Fruit fly (Drosophila melanogaster): ENCODE data around the gene CG7381.
A peak's percentile ranks its signal among the peaks of the same experiment; 100 is the strongest.

Gene CG7381

dm6 chr3R:12977371-12978050 is at the start of gene CG7381, which contains the start of gene CG7091:
TSS of gene CG7381 (minus strand) at chr3R:12977471.
TSS of gene CG7091 (plus strand) at chr3R:12978000.
- TF ChIP-seq CrebA (GFP tag; optimal IDR thresholded peaks at IDR 0.05; ENCODE audit: borderline replicate concordance) (no peak), dmrt93B (GFP tag; optimal IDR thresholded peaks at IDR 0.05) (no peak), Rel (GFP tag; optimal IDR thresholded peaks at IDR 0.05) (no peak), Rel (tag; optimal IDR thresholded peaks at IDR 0.05) (no peak), lola (GFP tag; optimal IDR thresholded peaks at IDR 0.05) (no peak), tai (GFP tag; optimal IDR thresholded peaks at IDR 0.05) (no peak), Dfd (GFP tag; optimal IDR thresholded peaks at IDR 0.05) (no peak), OdsH (GFP tag; optimal IDR thresholded peaks at IDR 0.05) (no peak), psq (GFP tag; optimal IDR thresholded peaks at IDR 0.05) (no peak), HLH106 (tag; optimal IDR thresholded peaks at IDR 0.05) (no peak), N (GFP tag; optimal IDR thresholded peaks at IDR 0.05) (no peak), CG9705 (GFP tag; optimal IDR thresholded peaks at IDR 0.05) (no peak)

DNA sequence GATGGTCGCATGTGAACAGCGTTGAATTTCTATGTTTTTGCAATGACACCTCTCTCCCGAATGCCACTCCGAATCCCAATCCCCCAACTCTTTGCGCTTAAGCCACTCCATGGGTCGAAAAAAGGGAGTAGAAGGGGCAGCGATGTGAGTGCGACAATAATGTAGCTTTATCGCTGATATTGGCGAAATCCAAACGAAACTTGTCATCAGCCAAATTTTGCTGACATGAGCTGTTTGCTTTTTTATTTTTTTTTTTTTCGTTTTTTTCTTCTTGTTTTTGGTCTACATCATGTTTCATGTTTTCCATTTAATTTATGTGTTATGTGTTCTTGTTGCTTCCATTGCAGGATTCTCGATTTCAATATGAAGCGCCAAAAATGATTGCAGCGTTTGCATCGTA is 41.7 kb upstream of the CG7381 start:
- no peak for TF ChIP-seq dl (GFP tag; optimal IDR thresholded peaks at IDR 0.05; ENCODE audit: insufficient read depth in 1 of 2, partially characterized antibody in 2 of 2)
- no peak for TF ChIP-seq Dif (GFP tag; optimal IDR thresholded peaks at IDR 0.05; ENCODE audit: partially characterized antibody)
- TF ChIP-seq rgr (GFP tag; optimal IDR thresholded peaks at IDR 0.05): no peak
- TF ChIP-seq fru (GFP tag; optimal IDR thresholded peaks at IDR 0.05): no peak
- no peak for TF ChIP-seq foxo (GFP tag; optimal IDR thresholded peaks at IDR 0.05)
- no peak for TF ChIP-seq sv (GFP tag; optimal IDR thresholded peaks at IDR 0.05)
- TF ChIP-seq CG9705 (GFP tag; optimal IDR thresholded peaks at IDR 0.05): no peak
- TF ChIP-seq Myc (optimal IDR thresholded peaks at IDR 0.05): no peak
- TF ChIP-seq woc (GFP tag; optimal IDR thresholded peaks at IDR 0.05): no peak
- TF ChIP-seq dmrt93B (GFP tag; optimal IDR thresholded peaks at IDR 0.05): no peak
- no peak for TF ChIP-seq tai (GFP tag; optimal IDR thresholded peaks at IDR 0.05)
- TF ChIP-seq ey (GFP tag; optimal IDR thresholded peaks at IDR 0.05): no peak
- no peak for TF ChIP-seq HLH106 (tag; optimal IDR thresholded peaks at IDR 0.05)
- TF ChIP-seq pan (optimal IDR thresholded peaks at IDR 0.05): no peak
- no peak for TF ChIP-seq h (GFP tag; optimal IDR thresholded peaks at IDR 0.05)
- no peak for TF ChIP-seq lola (GFP tag; optimal IDR thresholded peaks at IDR 0.05)
- TF ChIP-seq br (GFP tag; optimal IDR thresholded peaks at IDR 0.05): no peak
- no peak for TF ChIP-seq CrebA (GFP tag; optimal IDR thresholded peaks at IDR 0.05; ENCODE audit: borderline replicate concordance)
- TF ChIP-seq brk (GFP tag; optimal IDR thresholded peaks at IDR 0.05): no peak
- no peak for TF ChIP-seq sage (GFP tag; optimal IDR thresholded peaks at IDR 0.05)

- TF ChIP-seq Rel (GFP tag; optimal IDR thresholded peaks at IDR 0.05) (no peak), Rel (tag; optimal IDR thresholded peaks at IDR 0.05) (peak; percentile 73), Abd-B (GFP tag; optimal IDR thresholded peaks at IDR 0.05) (no peak), ey (GFP tag; optimal IDR thresholded peaks at IDR 0.05) (no peak), h (GFP tag; optimal IDR thresholded peaks at IDR 0.05) (peak; percentile 73), CG9705 (GFP tag; optimal IDR thresholded peaks at IDR 0.05) (no peak), dsf (GFP tag; optimal IDR thresholded peaks at IDR 0.05; ENCODE audit: borderline replicate concordance) (no peak)
Observed at dm6 chr3R:13018284-13018900, 41.1 kb upstream of the CG7381 start.

DNA sequence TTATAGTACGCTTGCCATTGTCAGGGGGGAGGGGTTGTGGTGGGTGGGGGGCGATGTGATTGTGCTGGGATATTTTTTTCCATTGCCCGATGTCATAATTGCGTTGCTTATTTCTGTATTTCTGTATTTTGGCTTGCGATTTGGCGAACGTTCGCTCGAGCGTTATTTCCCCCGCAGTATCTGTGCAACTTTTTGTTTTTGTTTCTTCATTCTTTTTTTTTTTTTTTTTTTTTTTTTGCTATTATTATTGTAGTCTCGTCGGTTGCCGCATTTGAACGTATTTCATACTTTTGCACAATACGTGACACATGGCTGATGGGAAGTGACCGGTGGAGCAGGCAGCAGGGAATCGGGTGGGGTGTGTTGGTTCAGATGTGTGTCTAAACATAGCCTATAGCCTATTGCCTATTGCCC is 40.4 kb upstream of the CG7381 start:
- no peak for TF ChIP-seq Jra (GFP tag; optimal IDR thresholded peaks at IDR 0.05)
- TF ChIP-seq Dif (GFP tag; optimal IDR thresholded peaks at IDR 0.05; ENCODE audit: partially characterized antibody): no peak
- no peak for TF ChIP-seq OdsH (GFP tag; optimal IDR thresholded peaks at IDR 0.05)
- TF ChIP-seq h (GFP tag; optimal IDR thresholded peaks at IDR 0.05): peak; percentile 50
- TF ChIP-seq rgr (GFP tag; optimal IDR thresholded peaks at IDR 0.05): peak; percentile 59
- no peak for TF ChIP-seq Rel (GFP tag; optimal IDR thresholded peaks at IDR 0.05)
- peak; percentile 93 for TF ChIP-seq Rel (tag; optimal IDR thresholded peaks at IDR 0.05)
- no peak for TF ChIP-seq Hr83 (GFP tag; optimal IDR thresholded peaks at IDR 0.05; ENCODE audit: poor library complexity, severe bottlenecking)
- TF ChIP-seq Sp1 (GFP tag; optimal IDR thresholded peaks at IDR 0.05): no peak

Data from whole organism, wandering third instar larva.